Fruit fly (Drosophila melanogaster) whole organism, embryonic: ENCODE measurements around the gene CG11858.

Experiments
- CG11398 ChIP-seq: fragments of 200-800 bp; sonication (Bioruptor generic); optimal IDR thresholded peaks from 2 replicates; lab custom pipeline; 2016; ENCODE audit warnings: missing biosample characterization, missing genetic modification characterization
- CG12299 ChIP-seq: fragments of 200-800 bp; sonication (Bioruptor generic); optimal IDR thresholded peaks from 2 replicates; lab custom pipeline; 2018; ENCODE audit warnings: missing biosample characterization, mild to moderate bottlenecking, missing genetic modification characterization
- CG12942 ChIP-seq: fragments of 200-800 bp; sonication (Bioruptor generic); optimal IDR thresholded peaks from 3 replicates; lab custom pipeline; 2016; ENCODE audit warnings: missing biosample characterization, missing genetic modification characterization
- CG14050 ChIP-seq: fragments of 200-800 bp; sonication (Bioruptor generic); IDR thresholded peaks from 3 replicates; pipeline ENCODE4 v1.3.6; 2022; ENCODE audit warnings: missing biosample characterization, missing genetic modification characterization
- CG32532 ChIP-seq: fragments of 200-800 bp; sonication (Bioruptor generic); IDR thresholded peaks from 2 replicates; pipeline ENCODE4 v1.3.6; 2022; ENCODE audit warnings: missing biosample characterization, missing genetic modification characterization
- CG32767 ChIP-seq: fragments of 200-800 bp; sonication (Bioruptor generic); IDR thresholded peaks from 2 replicates; pipeline ENCODE4 v1.3.6; 2022; ENCODE audit warnings: missing biosample characterization, missing genetic modification characterization
- CG33213 ChIP-seq: fragments of 200-800 bp; sonication (Bioruptor generic); optimal IDR thresholded peaks from 3 replicates; lab custom pipeline; 2016; ENCODE audit warnings: missing biosample characterization, missing genetic modification characterization
- CG34224 ChIP-seq: fragments of 200-800 bp; sonication (Bioruptor generic); IDR thresholded peaks from 3 replicates; pipeline ENCODE4 v1.3.6; 2022; ENCODE audit warnings: missing biosample characterization, missing genetic modification characterization; ENCODE audit not compliant: partially characterized antibody
- CG34376 ChIP-seq: fragments of 200-800 bp; sonication (Bioruptor generic); optimal IDR thresholded peaks from 2 replicates; lab custom pipeline; 2018; ENCODE audit warnings: missing biosample characterization, mild to moderate bottlenecking, missing genetic modification characterization
- CG4730 ChIP-seq: fragments of 200-800 bp; sonication (Bioruptor generic); IDR thresholded peaks from 2 replicates; pipeline ENCODE4 v1.3.6; 2022; ENCODE audit warnings: missing biosample characterization, missing genetic modification characterization
- CG6654 ChIP-seq: fragments of 200-800 bp; sonication (Bioruptor generic); optimal IDR thresholded peaks from 2 replicates; lab custom pipeline; 2017; ENCODE audit warnings: missing biosample characterization, mild to moderate bottlenecking, missing genetic modification characterization
- CG7987 ChIP-seq: fragments of 200-800 bp; sonication (Bioruptor generic); optimal IDR thresholded peaks from 2 replicates; lab custom pipeline; 2018; ENCODE audit warnings: missing biosample characterization, mild to moderate bottlenecking, missing genetic modification characterization, moderate library complexity
- CG9609 ChIP-seq: fragments of 200-800 bp; sonication (Bioruptor generic); optimal IDR thresholded peaks from 3 replicates; lab custom pipeline; 2016; ENCODE audit warnings: missing biosample characterization, missing genetic modification characterization
- CG9817 ChIP-seq: fragments of 200-800 bp; sonication (Bioruptor generic); optimal IDR thresholded peaks from 2 replicates; lab custom pipeline; 2018; ENCODE audit warnings: missing biosample characterization, mild to moderate bottlenecking, missing genetic modification characterization, moderate library complexity
- Doc2 ChIP-seq: fragments of 200-800 bp; sonication (Bioruptor generic); IDR thresholded peaks from 2 replicates; pipeline ENCODE4 v1.3.6; 2022; ENCODE audit warnings: missing biosample characterization, missing genetic modification characterization
- E2f1 ChIP-seq: fragments of 200-800 bp; sonication (Bioruptor generic); IDR thresholded peaks from 2 replicates; pipeline ENCODE4 v1.3.6; 2022; ENCODE audit warnings: missing biosample characterization, missing genetic modification characterization
- Gsc ChIP-seq: fragments of 200-800 bp; sonication (Bioruptor generic); IDR thresholded peaks from 2 replicates; pipeline ENCODE4 v1.3.6; 2022; ENCODE audit warnings: missing biosample characterization, missing genetic modification characterization
- HLH54F ChIP-seq: fragments of 200-800 bp; sonication (Bioruptor generic); optimal IDR thresholded peaks from 3 replicates; lab custom pipeline; 2016; ENCODE audit warnings: missing biosample characterization, missing genetic modification characterization
- HmgD ChIP-seq: fragments of 200-800 bp; sonication (Bioruptor generic); optimal IDR thresholded peaks from 3 replicates; lab custom pipeline; 2016; ENCODE audit warnings: missing biosample characterization, missing genetic modification characterization
- Hmr ChIP-seq: fragments of 200-800 bp; sonication (Bioruptor generic); optimal IDR thresholded peaks from 3 replicates; lab custom pipeline; 2017; ENCODE audit warnings: mild to moderate bottlenecking, missing biosample characterization, missing genetic modification reagents, missing genetic modification characterization
- Mrtf ChIP-seq: fragments of 200-800 bp; sonication (Bioruptor generic); IDR thresholded peaks from 3 replicates; pipeline ENCODE4 v1.3.6; 2022; ENCODE audit warnings: missing biosample characterization, missing genetic modification characterization
- PHDP ChIP-seq: fragments of 200-800 bp; sonication (Bioruptor generic); optimal IDR thresholded peaks from 3 replicates; lab custom pipeline; 2018; ENCODE audit warnings: missing biosample characterization, mild to moderate bottlenecking, missing genetic modification characterization, moderate library complexity
- Poxn ChIP-seq: fragments of 200-800 bp; sonication (Bioruptor generic); IDR thresholded peaks from 2 replicates; pipeline ENCODE4 v1.3.6; 2022; ENCODE audit warnings: missing biosample characterization, missing genetic modification characterization
- Side ChIP-seq: fragments of 200-800 bp; sonication (Bioruptor generic); optimal IDR thresholded peaks from 2 replicates; lab custom pipeline; 2016; ENCODE audit warnings: missing biosample characterization, missing genetic modification characterization
- Taf1 ChIP-seq: fragments of 200-800 bp; sonication (Bioruptor generic); IDR thresholded peaks from 2 replicates; pipeline ENCODE4 v1.3.6; 2022; ENCODE audit warnings: missing biosample characterization, missing genetic modification characterization
- amos ChIP-seq: fragments of 200-800 bp; sonication (Bioruptor generic); IDR thresholded peaks from 2 replicates; pipeline ENCODE4 v1.3.6; 2022; ENCODE audit warnings: missing biosample characterization, missing genetic modification characterization; ENCODE audit not compliant: partially characterized antibody
- bowl ChIP-seq: fragments of 200-800 bp; sonication (Bioruptor generic); IDR thresholded peaks from 2 replicates; pipeline ENCODE4 v1.3.6; 2022; ENCODE audit warnings: missing biosample characterization, missing genetic modification characterization
- chinmo ChIP-seq: fragments of 200-800 bp; sonication (Bioruptor generic); IDR thresholded peaks from 4 replicates; pipeline ENCODE4 v1.3.6; 2022; ENCODE audit warnings: missing biosample characterization, missing genetic modification characterization; ENCODE audit not compliant: partially characterized antibody
- dpn ChIP-seq, 2 experiments: fragments of 200-800 bp; sonication (Bioruptor generic); optimal IDR thresholded peaks; 3 replicates each; lab custom pipeline; 2016; ENCODE audit warnings: missing biosample characterization in 2 of 2, missing genetic modification characterization in 2 of 2
- esg ChIP-seq: fragments of 200-800 bp; sonication (Bioruptor generic); conservative IDR thresholded peaks from 2 replicates; pipeline ENCODE4 v1.3.6; 2022; ENCODE audit warnings: missing biosample characterization, missing genetic modification characterization
- jumu ChIP-seq: fragments of 200-800 bp; sonication (Bioruptor generic); optimal IDR thresholded peaks from 3 replicates; lab custom pipeline; 2016; ENCODE audit warnings: missing biosample characterization, missing genetic modification characterization
- kah ChIP-seq: fragments of 200-800 bp; sonication (Bioruptor generic); optimal IDR thresholded peaks from 2 replicates; lab custom pipeline; 2018; ENCODE audit warnings: missing biosample characterization, mild to moderate bottlenecking, missing genetic modification characterization
- kay ChIP-seq: fragments of 200-800 bp; sonication (Bioruptor generic); optimal IDR thresholded peaks from 2 replicates; lab custom pipeline; 2016; ENCODE audit warnings: missing biosample characterization, missing genetic modification characterization
- ken ChIP-seq: fragments of 200-800 bp; sonication (Bioruptor generic); IDR thresholded peaks from 3 replicates; pipeline ENCODE4 v1.3.6; 2022; ENCODE audit warnings: missing biosample characterization, missing genetic modification characterization
- nau ChIP-seq: fragments of 200-800 bp; sonication (Bioruptor generic); optimal IDR thresholded peaks from 3 replicates; lab custom pipeline; 2017; ENCODE audit warnings: missing biosample characterization, mild to moderate bottlenecking, missing genetic modification characterization, missing genetic modification reagents
- p53 ChIP-seq: fragments of 200-800 bp; sonication (Bioruptor generic); optimal IDR thresholded peaks from 2 replicates; lab custom pipeline; 2016; ENCODE audit warnings: missing biosample characterization, missing genetic modification characterization
- peb ChIP-seq: fragments of 200-800 bp; sonication (Bioruptor generic); IDR thresholded peaks from 2 replicates; pipeline ENCODE4 v1.3.6; 2022; ENCODE audit warnings: missing biosample characterization, missing genetic modification characterization
- ro ChIP-seq: fragments of 200-800 bp; sonication (Bioruptor generic); IDR thresholded peaks from 2 replicates; pipeline ENCODE4 v1.3.6; 2022; ENCODE audit warnings: missing biosample characterization, missing genetic modification characterization
- sim ChIP-seq: fragments of 200-800 bp; sonication (Bioruptor generic); IDR thresholded peaks from 2 replicates; pipeline ENCODE4 v1.3.6; 2022; ENCODE audit warnings: missing biosample characterization, missing genetic modification characterization
- slbo ChIP-seq: fragments of 200-800 bp; sonication (Bioruptor generic); IDR thresholded peaks from 2 replicates; pipeline ENCODE4 v1.3.6; 2022; ENCODE audit warnings: missing biosample characterization, missing genetic modification characterization
- slou ChIP-seq: fragments of 200-800 bp; sonication (Bioruptor generic); optimal IDR thresholded peaks from 3 replicates; lab custom pipeline; 2016; ENCODE audit warnings: missing biosample characterization, missing genetic modification characterization
- stc ChIP-seq: fragments of 200-800 bp; sonication (Bioruptor generic); IDR thresholded peaks from 2 replicates; pipeline ENCODE4 v1.3.6; 2022; ENCODE audit warnings: missing biosample characterization, missing genetic modification characterization
- sug ChIP-seq: fragments of 200-800 bp; optimal IDR thresholded peaks from 2 replicates; lab custom pipeline; 2019; ENCODE audit warnings: missing biosample characterization, mild to moderate bottlenecking, missing genetic modification characterization, moderate library complexity
- twi ChIP-seq: fragments of 200-800 bp; optimal IDR thresholded peaks from 2 replicates; lab custom pipeline; 2019; ENCODE audit warnings: missing biosample characterization, mild to moderate bottlenecking, missing genetic modification characterization, moderate library complexity
- tx ChIP-seq: fragments of 200-800 bp; sonication (Bioruptor generic); optimal IDR thresholded peaks from 2 replicates; lab custom pipeline; 2016; ENCODE audit warnings: missing biosample characterization, missing genetic modification characterization
- unc-4 ChIP-seq: fragments of 200-800 bp; sonication (Bioruptor generic); IDR thresholded peaks from 2 replicates; pipeline ENCODE4 v1.3.6; 2022; ENCODE audit warnings: missing biosample characterization, missing genetic modification characterization; ENCODE audit not compliant: partially characterized antibody
- usp ChIP-seq: fragments of >200 bp; optimal IDR thresholded peaks from 2 replicates; lab custom pipeline; 2017; ENCODE audit warnings: missing biosample characterization, missing genetic modification characterization
- vnd ChIP-seq: fragments of 200-800 bp; sonication (Bioruptor generic); IDR thresholded peaks from 3 replicates; pipeline ENCODE4 v1.3.6; 2022; ENCODE audit warnings: missing biosample characterization, missing genetic modification characterization; ENCODE audit not compliant: partially characterized antibody
- z ChIP-seq: fragments of 200-800 bp; sonication (Bioruptor generic); IDR thresholded peaks from 3 replicates; pipeline ENCODE4 v1.3.6; 2022; ENCODE audit warnings: missing biosample characterization, missing genetic modification characterization
- zfh2 ChIP-seq: fragments of 200-800 bp; sonication (Bioruptor generic); optimal IDR thresholded peaks from 2 replicates; lab custom pipeline; 2016; ENCODE audit warnings: missing biosample characterization, missing genetic modification characterization

The CG11858 gene

dm6 chr3R:25232271-25232989 is 30.1 kb upstream of the CG11858 start, which contains the start of gene Cad96Cb (continued):
- TF ChIP-seq sim (GFP tag; lab: Robert Waterston, UW) (no peak), CG11398 (GFP tag; lab: Kevin White, UChicago) (peak; percentile 69), jumu (GFP tag; lab: Kevin White, UChicago) (peak; percentile 76), CG6654 (peak; percentile 70), CG34224 (no peak), tx (GFP tag; lab: Kevin White, UChicago) (peak; percentile 75), esg (GFP tag; lab: Robert Waterston, UW) (0 out of 2 replicates have a peak, but pooled peaks have one; percentile 46), usp (GFP tag; lab: Kevin White, UChicago) (no peak), ken (GFP tag; lab: Robert Waterston, UW) (peak; percentile 71; the same call in 2 of the 3 replicates), E2f1 (GFP tag; lab: Robert Waterston, UW) (peak; percentile 48; the same call in 1 of the 2 replicates), Side (GFP tag; lab: Kevin White, UChicago) (peak; percentile 71), Hmr (peak; percentile 58), dpn (GFP tag; optimal IDR thresholded peaks at IDR 0.05; lab: Kevin White, UChicago) (peak; percentile 66 to 80), CG34376 (GFP tag; lab: Kevin White, UChicago) (peak; percentile 1), CG14050 (peak; percentile 43; the same call in 1 of the 3 replicates), chinmo (no peak), CG32532 (GFP tag; lab: Robert Waterston, UW) (peak; percentile 40; the same call in 1 of the 2 replicates), nau (no peak), slbo (GFP tag; lab: Robert Waterston, UW) (peak; percentile 38; the same call in 1 of the 2 replicates), Poxn (GFP tag; lab: Robert Waterston, UW) (no peak), p53 (no peak), PHDP (tag; lab: Kevin White, UChicago) (peak; percentile 19), CG32767 (GFP tag; lab: Robert Waterston, UW) (peak; percentile 77), vnd (GFP tag; lab: Robert Waterston, UW) (no peak), sug (tag; lab: Kevin White, UChicago) (no peak), bowl (GFP tag; lab: Robert Waterston, UW) (no peak), CG12942 (GFP tag; lab: Kevin White, UChicago) (peak; percentile 53), CG33213 (GFP tag; lab: Kevin White, UChicago) (peak; percentile 49), CG9609 (GFP tag; lab: Kevin White, UChicago) (peak; percentile 75), Doc2 (GFP tag; lab: Robert Waterston, UW) (no peak), zfh2 (GFP tag; lab: Kevin White, UChicago) (peak; percentile 0), HmgD (GFP tag; lab: Kevin White, UChicago) (peak; percentile 28), unc-4 (no peak), CG12299 (peak; percentile 8), Taf1 (GFP tag; lab: Robert Waterston, UW) (no peak), amos (GFP tag; lab: Robert Waterston, UW) (no peak), Mrtf (peak; percentile 38; the same call in 1 of the 3 replicates), CG4730 (GFP tag; lab: Robert Waterston, UW) (no peak), Gsc (GFP tag; lab: Robert Waterston, UW) (no peak), stc (GFP tag; lab: Robert Waterston, UW) (peak; percentile 62; the same call in 1 of the 2 replicates), kay (peak; percentile 56), HLH54F (GFP tag; lab: Kevin White, UChicago) (peak; percentile 61), kah (peak; percentile 80), CG9817 (tag; lab: Kevin White, UChicago) (peak; percentile 43), ro (GFP tag; lab: Robert Waterston, UW) (no peak), peb (GFP tag; lab: Robert Waterston, UW) (peak; percentile 23; the same call in 1 of the 2 replicates), z (GFP tag; lab: Robert Waterston, UW) (no peak), CG7987 (GFP tag; lab: Kevin White, UChicago) (no peak), slou (GFP tag; lab: Kevin White, UChicago) (peak; percentile 35), twi (peak; percentile 78)
